Worm (Caenorhabditis elegans) whole organism, L1 larva: ENCODE results near the gene D1086.10.

Experiments used
- C04F5.9 ChIP-seq: sonication (generic microtip); optimal IDR thresholded peaks from 2 replicates; lab custom pipeline; 2016; ENCODE audit warnings: missing genetic modification characterization, missing compliant biosample characterization
- blmp-1 ChIP-seq: fragments of 150-350 bp; optimal IDR thresholded peaks from 2 replicates; lab custom pipeline; 2014; ENCODE audit warnings: missing biosample characterization, missing genetic modification characterization
- ceh-8 ChIP-seq: fragments of 200-800 bp; sonication (Bioruptor generic); optimal IDR thresholded peaks from 2 replicates; lab custom pipeline; 2018; ENCODE audit warnings: mild to moderate bottlenecking, missing genetic modification characterization, moderate library complexity, missing compliant biosample characterization
- ceh-82 ChIP-seq, 3 experiments: fragments of 150-350 bp in 1 of 3; sonication (generic microtip) in 2 of 3; optimal IDR thresholded peaks; 2 replicates each; lab custom pipeline; 2014 to 2017; ENCODE audit warnings: missing biosample characterization in 3 of 3, missing genetic modification characterization in 3 of 3
- ceh-90 ChIP-seq: sonication (generic microtip); optimal IDR thresholded peaks from 2 replicates; lab custom pipeline; 2016; ENCODE audit warnings: missing genetic modification characterization, missing compliant biosample characterization
- ces-1 ChIP-seq: fragments of 150-350 bp; optimal IDR thresholded peaks from 2 replicates; lab custom pipeline; 2014; ENCODE audit warnings: missing biosample characterization, missing genetic modification reagents, missing genetic modification characterization
- efl-1 ChIP-seq, 4 experiments: fragments of 150-350 bp; optimal IDR thresholded peaks in 3 of 4; peaks in 1 of 4; 1 replicate in 1 of 4; 2 replicates in 3 of 4; lab custom pipeline; 2014; ENCODE audit warnings: missing biosample characterization in 2 of 4, missing genetic modification characterization in 2 of 4, missing genetic modification reagents in 2 of 4
- elt-3 ChIP-seq, 6 experiments: fragments of 150-350 bp in 1 of 6; sonication (generic microtip); optimal IDR thresholded peaks; 2 replicates each; lab custom pipeline; 2017 to 2018; ENCODE audit warnings: missing biosample characterization in 6 of 6, missing genetic modification characterization in 6 of 6, inconsistent platforms in 1 of 6
- fkh-10 ChIP-seq: sonication (generic microtip); optimal IDR thresholded peaks from 2 replicates; lab custom pipeline; 2017; ENCODE audit warnings: missing biosample characterization, missing genetic modification reagents, missing genetic modification characterization
- fkh-8 ChIP-seq: sonication (generic microtip); optimal IDR thresholded peaks from 2 replicates; lab custom pipeline; 2016; ENCODE audit warnings: mild to moderate bottlenecking, missing genetic modification characterization, missing compliant biosample characterization
- grh-1 ChIP-seq: fragments of 200-800 bp; sonication (Bioruptor generic); IDR thresholded peaks from 2 replicates; pipeline ENCODE4 v1.3.6; 2022; ENCODE audit warnings: missing genetic modification reagents, missing genetic modification characterization, missing compliant biosample characterization
- irx-1 ChIP-seq: sonication (generic microtip); optimal IDR thresholded peaks from 2 replicates; lab custom pipeline; 2016; ENCODE audit warnings: missing genetic modification characterization, missing compliant biosample characterization
- lin-13 ChIP-seq: fragments of 150-350 bp; optimal IDR thresholded peaks from 2 replicates; lab custom pipeline; 2014; ENCODE audit warnings: missing biosample characterization, missing genetic modification reagents, missing genetic modification characterization
- lin-14 ChIP-seq: fragments of 200-800 bp; sonication (Bioruptor generic); optimal IDR thresholded peaks from 2 replicates; lab custom pipeline; 2018; ENCODE audit warnings: mild to moderate bottlenecking, missing genetic modification characterization, moderate library complexity, missing compliant biosample characterization
- lin-35 ChIP-seq, 2 experiments: fragments of 150-350 bp; optimal IDR thresholded peaks; 2 replicates each; lab custom pipeline; 2014; ENCODE audit warnings: missing biosample characterization in 2 of 2, missing genetic modification characterization in 2 of 2, missing genetic modification reagents in 2 of 2
- nhr-11 ChIP-seq: fragments of 150-350 bp; optimal IDR thresholded peaks from 2 replicates; lab custom pipeline; 2014; ENCODE audit warnings: missing biosample characterization, missing genetic modification characterization
- nhr-12 ChIP-seq: sonication (generic microtip); optimal IDR thresholded peaks from 2 replicates; lab custom pipeline; 2017; ENCODE audit warnings: missing biosample characterization, missing genetic modification characterization
- nhr-19 ChIP-seq: fragments of 200-800 bp; sonication (Bioruptor generic); conservative IDR thresholded peaks from 2 replicates; pipeline ENCODE4 v1.3.6; 2022; ENCODE audit warnings: missing genetic modification characterization, missing compliant biosample characterization
- pag-3 ChIP-seq: sonication (generic microtip); optimal IDR thresholded peaks from 2 replicates; lab custom pipeline; 2017; ENCODE audit warnings: missing genetic modification characterization, mild to moderate bottlenecking, missing compliant biosample characterization, antibody characterized with exemption, borderline replicate concordance; ENCODE audit not compliant: insufficient read depth
- pax-3 ChIP-seq: fragments of 200-800 bp; sonication (Bioruptor generic); optimal IDR thresholded peaks from 2 replicates; lab custom pipeline; 2018; ENCODE audit warnings: mild to moderate bottlenecking, missing genetic modification characterization, moderate library complexity, missing compliant biosample characterization
- rnt-1 ChIP-seq: sonication (generic microtip); optimal IDR thresholded peaks from 2 replicates; lab custom pipeline; 2016; ENCODE audit warnings: mild to moderate bottlenecking, missing genetic modification characterization, moderate library complexity, missing compliant biosample characterization
- swsn-7 ChIP-seq: sonication (generic microtip); optimal IDR thresholded peaks from 2 replicates; lab custom pipeline; 2016; ENCODE audit warnings: missing genetic modification characterization, missing compliant biosample characterization
- unc-62 ChIP-seq: fragments of 150-350 bp; optimal IDR thresholded peaks from 2 replicates; lab custom pipeline; 2014; ENCODE audit warnings: missing biosample characterization, missing genetic modification reagents, missing genetic modification characterization
- unc-98 ChIP-seq: fragments of 200-800 bp; sonication (Bioruptor generic); IDR thresholded peaks from 2 replicates; pipeline ENCODE4 v1.3.6; 2022; ENCODE audit warnings: missing genetic modification characterization, missing compliant biosample characterization

D1086.10 gene

DNA sequence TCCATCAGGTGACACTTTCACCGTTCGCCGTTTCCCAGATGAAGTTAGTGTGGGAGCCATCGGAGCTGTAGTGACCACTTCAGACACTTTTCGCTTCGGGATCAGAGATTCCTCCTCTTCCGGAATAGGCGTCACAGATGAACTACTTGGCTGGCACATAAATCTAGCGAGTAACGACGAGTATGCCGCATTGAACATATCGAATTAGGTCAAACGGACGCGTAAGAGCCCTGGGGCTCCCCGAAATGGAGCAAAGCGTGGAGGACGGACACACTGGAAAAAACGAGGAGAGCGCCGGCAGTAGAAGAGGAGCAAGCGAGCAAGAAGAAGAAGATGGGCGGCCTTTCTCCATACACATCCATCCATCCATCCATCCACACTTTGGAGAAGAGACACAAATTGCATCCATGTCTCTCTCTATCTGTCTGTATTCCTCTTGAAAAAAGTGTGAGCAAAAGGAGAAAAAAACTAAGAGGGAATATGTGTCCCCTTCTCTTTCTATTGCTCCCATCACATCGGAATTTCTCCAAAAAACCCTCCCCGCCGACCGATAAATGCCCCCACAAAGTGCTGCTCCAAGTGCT lies 43.9 kb downstream of the D1086.10 start:
- TF ChIP-seq ceh-82 (tag; optimal IDR thresholded peaks at IDR 0.05; lab: Kevin White, UChicago) = peak in 1 of 3 experiments; percentile 27
- TF ChIP-seq pax-3 (tag; lab: Kevin White, UChicago) = no peak
- peak; percentile 3 for TF ChIP-seq fkh-10 (GFP tag; lab: Kevin White, UChicago)
- TF ChIP-seq ces-1 = no peak
- TF ChIP-seq lin-14 (GFP tag; lab: Kevin White, UChicago) = peak; percentile 57

DNA sequence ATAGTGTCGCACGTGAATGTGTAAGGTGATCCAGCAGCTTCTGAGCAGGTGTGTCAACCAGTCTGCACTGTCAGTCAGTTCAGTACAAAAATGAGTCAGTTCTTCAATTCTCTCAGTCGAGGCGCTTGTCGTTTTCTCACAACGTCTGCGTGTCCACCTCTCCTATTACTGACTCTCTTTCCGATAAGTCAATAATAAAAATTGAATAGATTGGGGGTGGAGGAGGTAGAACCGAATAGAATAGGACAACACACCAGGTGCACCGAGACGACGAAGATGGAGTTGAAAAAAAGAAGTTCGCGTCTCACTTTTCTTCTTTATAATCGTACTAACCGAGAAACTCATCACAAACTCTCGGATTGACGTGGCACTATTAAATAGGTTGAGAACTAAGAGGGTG lies 45.3 kb downstream of the D1086.10 start:
- TF ChIP-seq ceh-8 (GFP tag; lab: Kevin White, UChicago) (no peak), efl-1 (optimal IDR thresholded peaks at IDR 0.05; lab: Kevin White, UChicago) (no peak), efl-1 (GFP tag; optimal IDR thresholded peaks at IDR 0.05 in 1 of 2; lab: Kevin White, UChicago) (peak in 1 of 2 experiments; percentile 83), lin-14 (GFP tag; lab: Kevin White, UChicago) (peak; percentile 37), lin-35 (GFP tag; optimal IDR thresholded peaks at IDR 0.05; lab: Kevin White, UChicago) (peak in 1 of 2 experiments; percentile 7), fkh-8 (tag; lab: Kevin White, UChicago) (no peak)

DNA sequence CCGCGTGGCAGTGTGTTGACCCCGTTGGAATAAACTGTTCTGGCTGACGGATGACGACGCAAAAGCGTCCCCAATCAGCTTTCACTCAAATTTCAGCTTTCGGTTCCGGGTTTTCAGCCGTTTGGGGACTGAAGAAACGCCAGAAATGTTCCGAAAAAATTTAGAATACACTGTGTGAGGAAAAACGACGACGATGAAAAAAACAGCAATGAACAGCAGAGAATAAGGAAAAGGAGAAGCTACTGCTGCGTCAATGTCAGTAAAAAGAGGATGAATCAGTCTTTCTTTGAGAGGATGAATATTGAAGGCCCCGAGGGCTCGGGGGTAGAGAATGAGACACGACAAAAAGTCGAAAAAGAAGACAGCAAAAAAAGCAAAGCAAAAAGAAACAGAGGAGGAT lies 46.3 kb downstream of the D1086.10 start:
- TF ChIP-seq nhr-12 (no peak), pag-3 (tag; lab: Kevin White, UChicago) (no peak), nhr-11 (tag; lab: Kevin White, UChicago) (no peak), grh-1 (GFP tag; lab: Robert Waterston, UW) (no peak), lin-13 (no peak), unc-98 (GFP tag; lab: Robert Waterston, UW) (no peak), swsn-7 (tag; lab: Kevin White, UChicago) (no peak), pax-3 (tag; lab: Kevin White, UChicago) (peak; percentile 41), efl-1 (optimal IDR thresholded peaks at IDR 0.05; lab: Kevin White, UChicago) (no peak), efl-1 (GFP tag; optimal IDR thresholded peaks at IDR 0.05 in 1 of 2; lab: Kevin White, UChicago) (peak in 1 of 2 experiments; percentile 88), ceh-90 (no peak), lin-14 (GFP tag; lab: Kevin White, UChicago) (peak; percentile 9), rnt-1 (tag; lab: Kevin White, UChicago) (no peak), C04F5.9 (tag; lab: Kevin White, UChicago) (no peak), nhr-19 (GFP tag; lab: Robert Waterston, UW) (no peak), blmp-1 (tag; lab: Kevin White, UChicago) (no peak), elt-3 (tag; optimal IDR thresholded peaks at IDR 0.05; lab: Kevin White, UChicago) (no peak), unc-62 (no peak), irx-1 (no peak)

DNA sequence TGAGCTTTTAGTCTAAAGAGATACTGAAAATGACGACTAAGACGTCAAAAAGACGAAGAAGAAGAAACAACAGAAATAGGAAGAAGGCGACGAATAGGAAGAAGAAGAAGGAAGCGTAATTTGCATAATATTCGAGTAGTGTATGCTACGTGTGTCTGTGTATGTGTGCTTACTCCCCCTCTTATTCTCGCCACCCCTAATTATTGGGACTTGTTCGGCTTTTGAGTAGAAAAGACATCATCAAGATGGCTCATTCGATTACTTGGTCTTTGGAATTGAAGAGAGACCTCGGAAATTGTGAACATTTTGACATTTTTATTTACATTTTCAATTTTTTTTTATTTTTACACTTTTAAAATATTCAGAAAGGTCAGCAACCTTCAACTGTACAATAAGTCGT lies 47.7 kb downstream of the D1086.10 start:
- no peak for TF ChIP-seq nhr-12
- TF ChIP-seq lin-14 (GFP tag; lab: Kevin White, UChicago) = peak; percentile 44
- TF ChIP-seq, all 84 proteins: peak for 1
